Fruit fly (Drosophila melanogaster): ENCODE data around the gene escl.

escl gene

dm6 chr2L:12040510-12040909 is 49.8 kb downstream of the escl start, which contains the start of gene CG6766 (continued):
- TF ChIP-seq CG17359 (tag; optimal IDR thresholded peaks at IDR 0.05) (no peak), CG1529 (GFP tag; optimal IDR thresholded peaks at IDR 0.05) (no peak), Hsf (GFP tag; optimal IDR thresholded peaks at IDR 0.05) (no peak), chn (GFP tag; optimal IDR thresholded peaks at IDR 0.05) (no peak), CG7745 (tag; optimal IDR thresholded peaks at IDR 0.05) (no peak), CG10366 (GFP tag; IDR thresholded peaks at IDR 0.05) (no peak), CG4707 (GFP tag; optimal IDR thresholded peaks at IDR 0.05) (no peak), scrt (GFP tag; optimal IDR thresholded peaks at IDR 0.05) (no peak), oc (tag; optimal IDR thresholded peaks at IDR 0.05) (no peak), Doc2 (GFP tag; IDR thresholded peaks at IDR 0.05) (no peak), Pdp1 (GFP tag; optimal IDR thresholded peaks at IDR 0.05) (no peak), CG31224 (GFP tag; IDR thresholded peaks at IDR 0.05) (no peak), CG4404 (GFP tag; IDR thresholded peaks at IDR 0.05) (no peak), lmd (GFP tag; IDR thresholded peaks at IDR 0.05) (no peak), wek (GFP tag; optimal IDR thresholded peaks at IDR 0.05) (no peak), Hand (GFP tag; optimal IDR thresholded peaks at IDR 0.05) (no peak), chif (GFP tag; optimal IDR thresholded peaks at IDR 0.05) (no peak), CG9876 (GFP tag; optimal IDR thresholded peaks at IDR 0.05) (no peak), stwl (tag; optimal IDR thresholded peaks at IDR 0.05) (peak; percentile 73), nerfin-2 (GFP tag; IDR thresholded peaks at IDR 0.05; ENCODE audit: partially characterized antibody) (no peak), luna (GFP tag; optimal IDR thresholded peaks at IDR 0.05) (no peak), Xbp1 (GFP tag; optimal IDR thresholded peaks at IDR 0.05) (peak; percentile 72), sim (GFP tag; IDR thresholded peaks at IDR 0.05) (no peak), Meics (GFP tag; optimal IDR thresholded peaks at IDR 0.05) (no peak), Rfx (GFP tag; IDR thresholded peaks at IDR 0.05) (no peak; the same call in 1 of the 2 replicates), Scr (GFP tag; IDR thresholded peaks at IDR 0.05; ENCODE audit: partially characterized antibody) (peak; percentile 36; the same call in 1 of the 2 replicates), CG17361 (GFP tag; IDR thresholded peaks at IDR 0.05) (no peak), inv (GFP tag; IDR thresholded peaks at IDR 0.05; ENCODE audit: partially characterized antibody) (no peak), h (optimal IDR thresholded peaks at IDR 0.05) (no peak), CG8944 (GFP tag; optimal IDR thresholded peaks at IDR 0.05) (no peak), Atf6 (GFP tag; IDR thresholded peaks at IDR 0.05) (no peak), Trl (optimal IDR thresholded peaks at IDR 0.05) (no peak), Trl (GFP tag; optimal IDR thresholded peaks at IDR 0.05) (no peak), CG13624 (GFP tag; optimal IDR thresholded peaks at IDR 0.05) (no peak), H2.0 (GFP tag; IDR thresholded peaks at IDR 0.05) (no peak), MTF-1 (GFP tag; optimal IDR thresholded peaks at IDR 0.05; ENCODE audit: borderline replicate concordance) (no peak), pho (GFP tag; optimal IDR thresholded peaks at IDR 0.05) (no peak), her (GFP tag; optimal IDR thresholded peaks at IDR 0.05) (no peak), Ets97D (GFP tag; optimal IDR thresholded peaks at IDR 0.05) (peak; percentile 3), Rx (GFP tag; IDR thresholded peaks at IDR 0.05) (no peak), CG3407 (GFP tag; optimal IDR thresholded peaks at IDR 0.05) (no peak), sqz (GFP tag; optimal IDR thresholded peaks at IDR 0.05) (no peak), Sox102F (GFP tag; optimal IDR thresholded peaks at IDR 0.05) (no peak), HLH3B (GFP tag; IDR thresholded peaks at IDR 0.05) (no peak), CG9727 (GFP tag; optimal IDR thresholded peaks at IDR 0.05) (no peak), Nf-YC (tag; optimal IDR thresholded peaks at IDR 0.05) (no peak), seq (GFP tag; IDR thresholded peaks at IDR 0.05) (no peak), gsb-n (tag; optimal IDR thresholded peaks at IDR 0.05) (no peak), ssp (GFP tag; IDR thresholded peaks at IDR 0.05) (no peak), CG4360 (GFP tag; IDR thresholded peaks at IDR 0.05) (no peak), Dll (GFP tag; IDR thresholded peaks at IDR 0.05; ENCODE audit: partially characterized antibody) (peak; percentile 29; the same call in 1 of the 4 replicates), HmgZ (tag; optimal IDR thresholded peaks at IDR 0.05) (peak; percentile 64), sens (GFP tag) (peak; percentile 73)

Data from whole organism, embryonic.